Worm (Caenorhabditis elegans): ENCODE results near the gene spig-8.

DNA sequence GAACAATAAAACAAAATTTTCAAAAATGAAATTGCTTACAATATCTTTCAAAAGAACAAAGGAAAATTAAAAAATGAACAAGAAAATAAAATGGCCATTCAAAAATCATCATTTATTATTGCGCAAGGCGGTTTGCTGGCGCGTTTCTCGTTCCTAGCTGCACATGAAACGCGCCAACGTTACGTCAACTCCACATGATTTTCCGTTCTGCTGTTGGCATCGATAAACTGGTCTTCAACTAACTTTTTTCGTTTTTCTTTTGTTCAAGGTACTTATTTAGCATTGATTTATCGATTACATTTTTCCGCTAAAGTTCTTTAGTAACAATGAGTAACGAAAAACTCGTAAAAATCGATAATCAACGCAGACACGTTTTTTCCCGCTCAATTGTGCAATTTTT lies 5.7 kb downstream of the spig-8 start, which contains the start of the genes Y57E12AL.6 and Y57E12AL.1:
- peak; percentile 33 to 82 for TF ChIP-seq let-607 (tag; optimal IDR thresholded peaks at IDR 0.05)
- no peak for TF ChIP-seq Y95B8A.8 (GFP tag; IDR thresholded peaks at IDR 0.05)
- peak; percentile 52 for TF ChIP-seq K12H6.12 (tag; optimal IDR thresholded peaks at IDR 0.05)
- no peak for TF ChIP-seq hlh-26 (GFP tag; conservative IDR thresholded peaks at IDR 0.05)
- no peak for TF ChIP-seq tbx-9 (tag; optimal IDR thresholded peaks at IDR 0.05; ENCODE audit: borderline replicate concordance)
- no peak for TF ChIP-seq F55B11.4 (tag; optimal IDR thresholded peaks at IDR 0.05; ENCODE audit: borderline replicate concordance, insufficient read depth)
- TF ChIP-seq ztf-26 (tag; optimal IDR thresholded peaks at IDR 0.05) = peak; percentile 55
- no peak for TF ChIP-seq Y79H2A.3 (GFP tag; conservative IDR thresholded peaks at IDR 0.05)
- TF ChIP-seq snpc-4 (GFP tag; optimal IDR thresholded peaks at IDR 0.05) = peak; percentile 58
- peak; percentile 73 to 83 (median 81) for TF ChIP-seq snpc-4 (tag; optimal IDR thresholded peaks at IDR 0.05)
- TF ChIP-seq unc-130 (GFP tag; optimal IDR thresholded peaks at IDR 0.05) = no peak
- TF ChIP-seq lin-35 (GFP tag; optimal IDR thresholded peaks at IDR 0.05) = peak; percentile 54 to 81 (median 55)
- no peak for TF ChIP-seq nfya-2 (GFP tag; IDR thresholded peaks at IDR 0.05)

Data from whole organism, young adult.